Worm (Caenorhabditis elegans) whole organism, L4 larva: ENCODE data around the gene F32D8.1.

ENCODE experiments used
- F37D6.2 ChIP-seq: sonication (generic microtip); optimal IDR thresholded peaks from 2 replicates; lab custom pipeline; 2016; ENCODE audit warnings: mild to moderate bottlenecking, missing genetic modification characterization, missing compliant biosample characterization
- R02D3.7 ChIP-seq: fragments of 150-350 bp; sonication (generic microtip); optimal IDR thresholded peaks from 3 replicates; lab custom pipeline; 2014; ENCODE audit warnings: missing biosample characterization, missing genetic modification characterization
- T20F7.1 ChIP-seq: fragments of 200-800 bp; sonication (Bioruptor generic); optimal IDR thresholded peaks from 2 replicates; lab custom pipeline; 2018; ENCODE audit warnings: mild to moderate bottlenecking, missing genetic modification characterization, missing compliant biosample characterization
- T26A8.4 ChIP-seq: fragments of 200-800 bp; sonication (Bioruptor generic); IDR thresholded peaks from 2 replicates; pipeline ENCODE4 v1.3.6; 2022; ENCODE audit warnings: missing genetic modification characterization, missing compliant biosample characterization
- ZK337.2 ChIP-seq: fragments of 200-800 bp; sonication (Bioruptor generic); IDR thresholded peaks from 2 replicates; pipeline ENCODE4 v1.3.6; 2022; ENCODE audit warnings: missing genetic modification reagents, missing genetic modification characterization, missing compliant biosample characterization
- ZK546.5 ChIP-seq, 2 experiments: sonication (generic microtip); optimal IDR thresholded peaks; 2 replicates each; lab custom pipeline; 2017; ENCODE audit warnings: missing biosample characterization in 2 of 2, missing genetic modification characterization in 2 of 2
- aha-1 ChIP-seq: fragments of 150-350 bp; peaks from one replicate; lab custom pipeline; 2014; ENCODE audit warnings: missing biosample characterization, missing genetic modification characterization
- ama-1 ChIP-seq: fragments of 150-350 bp; optimal IDR thresholded peaks from 2 replicates; lab custom pipeline; 2014; ENCODE audit warnings: inconsistent platforms, mixed read lengths
- arid-1 ChIP-seq: fragments of 200-800 bp; sonication (Bioruptor generic); conservative IDR thresholded peaks from 2 replicates; pipeline ENCODE4 v1.3.6; 2022; ENCODE audit warnings: missing genetic modification reagents, missing genetic modification characterization, missing compliant biosample characterization
- ceh-20 ChIP-seq: fragments of 200-800 bp; sonication (Bioruptor generic); IDR thresholded peaks from 2 replicates; pipeline ENCODE4 v1.3.6; 2022; ENCODE audit warnings: missing genetic modification reagents, missing genetic modification characterization, missing compliant biosample characterization
- ceh-82 ChIP-seq: sonication (generic microtip); optimal IDR thresholded peaks from 2 replicates; lab custom pipeline; 2017; ENCODE audit warnings: missing biosample characterization, missing genetic modification characterization
- daf-8 ChIP-seq: fragments of 200-800 bp; sonication (Bioruptor generic); IDR thresholded peaks from 2 replicates; pipeline ENCODE4 v1.3.6; 2022; ENCODE audit warnings: missing genetic modification characterization, missing compliant biosample characterization
- dmd-9 ChIP-seq: fragments of 200-800 bp; sonication (Bioruptor generic); IDR thresholded peaks from 2 replicates; pipeline ENCODE4 v1.3.6; 2022; ENCODE audit warnings: missing genetic modification reagents, missing genetic modification characterization, missing compliant biosample characterization
- dpl-1 ChIP-seq: fragments of 150-350 bp; optimal IDR thresholded peaks from 2 replicates; lab custom pipeline; 2014; ENCODE audit warnings: missing biosample characterization, missing genetic modification reagents, missing genetic modification characterization
- duxl-1 ChIP-seq: sonication (generic microtip); optimal IDR thresholded peaks from 2 replicates; lab custom pipeline; 2016; ENCODE audit warnings: mild to moderate bottlenecking, missing genetic modification characterization, moderate library complexity, missing compliant biosample characterization; ENCODE audit not compliant: poor library complexity
- fkh-10 ChIP-seq: fragments of 150-350 bp; optimal IDR thresholded peaks from 2 replicates; lab custom pipeline; 2014; ENCODE audit warnings: missing biosample characterization, missing genetic modification reagents, missing genetic modification characterization
- hif-1 ChIP-seq, 2 experiments: sonication (generic microtip); optimal IDR thresholded peaks; 2 replicates each; lab custom pipeline; 2016 to 2017; ENCODE audit warnings: missing compliant biosample characterization in 2 of 2, missing genetic modification characterization in 2 of 2, missing genetic modification reagents in 2 of 2, missing genotype in 2 of 2, mild to moderate bottlenecking in 1 of 2
- hlh-11 ChIP-seq: fragments of 200-800 bp; sonication (Bioruptor generic); optimal IDR thresholded peaks from 2 replicates; lab custom pipeline; 2018; ENCODE audit warnings: mild to moderate bottlenecking, missing genetic modification characterization, missing compliant biosample characterization
- hlh-30 ChIP-seq: sonication (generic microtip); optimal IDR thresholded peaks from 2 replicates; lab custom pipeline; 2017; ENCODE audit warnings: antibody characterized with exemption, mild to moderate bottlenecking, missing genetic modification characterization, missing compliant biosample characterization; ENCODE audit not compliant: insufficient read depth
- hmg-1.1 ChIP-seq: fragments of 200-800 bp; sonication (Bioruptor generic); IDR thresholded peaks from 2 replicates; pipeline ENCODE4 v1.3.6; 2022; ENCODE audit warnings: missing genetic modification reagents, missing genetic modification characterization, missing compliant biosample characterization
- jun-1 ChIP-seq: fragments of 150-350 bp; optimal IDR thresholded peaks from 2 replicates; lab custom pipeline; 2014; ENCODE audit warnings: missing biosample characterization, missing genetic modification reagents, missing genetic modification characterization
- lin-13 ChIP-seq: fragments of 150-350 bp; optimal IDR thresholded peaks from 2 replicates; lab custom pipeline; 2014; ENCODE audit warnings: missing biosample characterization, missing genetic modification reagents, missing genetic modification characterization
- lin-29 ChIP-seq: fragments of 200-800 bp; sonication (Bioruptor generic); IDR thresholded peaks from 2 replicates; pipeline ENCODE4 v1.3.6; 2022; ENCODE audit warnings: missing genetic modification reagents, missing genetic modification characterization, missing compliant biosample characterization
- lin-39 ChIP-seq: fragments of 150-350 bp; optimal IDR thresholded peaks from 2 replicates; lab custom pipeline; 2014; ENCODE audit warnings: missing biosample characterization, missing genetic modification reagents, missing genetic modification characterization
- lsy-2 ChIP-seq, 2 experiments: fragments of 150-350 bp in 1 of 2; sonication (generic microtip) in 1 of 2; optimal IDR thresholded peaks; 2 replicates each; lab custom pipeline; 2014 to 2017; ENCODE audit warnings: missing biosample characterization in 2 of 2, missing genetic modification characterization in 2 of 2
- mep-1 ChIP-seq: fragments of 150-350 bp; sonication (generic microtip); optimal IDR thresholded peaks from 3 replicates; lab custom pipeline; 2014; ENCODE audit warnings: missing biosample characterization, missing genetic modification characterization
- mes-2 ChIP-seq: sonication (generic microtip); optimal IDR thresholded peaks from 2 replicates; lab custom pipeline; 2016; ENCODE audit warnings: missing genotype, mild to moderate bottlenecking, missing genetic modification characterization, missing compliant biosample characterization; ENCODE audit not compliant: poor library complexity, severe bottlenecking
- mxl-2 ChIP-seq: fragments of 200-800 bp; sonication (Bioruptor generic); conservative IDR thresholded peaks from 2 replicates; pipeline ENCODE4 v1.3.6; 2022; ENCODE audit warnings: missing genetic modification reagents, missing genetic modification characterization, missing compliant biosample characterization
- mxl-3 ChIP-seq: fragments of 200-800 bp; sonication (Bioruptor generic); optimal IDR thresholded peaks from 2 replicates; lab custom pipeline; 2018; ENCODE audit warnings: mild to moderate bottlenecking, missing genetic modification characterization, missing compliant biosample characterization
- nhr-102 ChIP-seq: sonication (generic microtip); optimal IDR thresholded peaks from 2 replicates; lab custom pipeline; 2016; ENCODE audit warnings: mild to moderate bottlenecking, missing genetic modification characterization, moderate library complexity, missing compliant biosample characterization
- nhr-25 ChIP-seq: sonication (generic microtip); optimal IDR thresholded peaks from 2 replicates; lab custom pipeline; 2017; ENCODE audit warnings: missing genetic modification characterization, mild to moderate bottlenecking, missing compliant biosample characterization, antibody characterized with exemption, moderate library complexity, borderline replicate concordance; ENCODE audit not compliant: insufficient read depth
- nhr-48 ChIP-seq: sonication (generic microtip); optimal IDR thresholded peaks from 2 replicates; lab custom pipeline; 2016; ENCODE audit warnings: mild to moderate bottlenecking, missing genetic modification characterization, missing compliant biosample characterization
- nhr-77 ChIP-seq: fragments of 150-350 bp; optimal IDR thresholded peaks from 2 replicates; lab custom pipeline; 2014; ENCODE audit warnings: missing biosample characterization, missing genetic modification characterization
- pha-4 ChIP-seq, 2 experiments: fragments of 150-350 bp in 1 of 2; fragments of 200-800 bp in 1 of 2; sonication (Bioruptor generic) in 1 of 2; IDR thresholded peaks in 1 of 2; optimal IDR thresholded peaks in 1 of 2; 2 replicates each; pipeline versions ENCODE4 v1.3.6 to Lab custom; 2014 to 2022; ENCODE audit warnings: missing genetic modification characterization in 2 of 2, missing genetic modification reagents in 2 of 2, missing biosample characterization in 1 of 2, missing compliant biosample characterization in 1 of 2
- pqm-1 ChIP-seq: sonication (generic microtip); optimal IDR thresholded peaks from 2 replicates; lab custom pipeline; 2017; ENCODE audit warnings: missing biosample characterization, missing genetic modification characterization
- rbr-2 ChIP-seq: sonication (generic microtip); optimal IDR thresholded peaks from 2 replicates; lab custom pipeline; 2016; ENCODE audit warnings: missing genotype, missing genetic modification characterization, missing compliant biosample characterization
- saeg-2 ChIP-seq: fragments of 200-800 bp; sonication (Bioruptor generic); IDR thresholded peaks from 2 replicates; pipeline ENCODE4 v1.3.6; 2022; ENCODE audit warnings: missing genetic modification reagents, missing genetic modification characterization, missing compliant biosample characterization
- sdz-12 ChIP-seq: fragments of 200-800 bp; sonication (Bioruptor generic); optimal IDR thresholded peaks from 2 replicates; lab custom pipeline; 2018; ENCODE audit warnings: mild to moderate bottlenecking, missing genetic modification characterization, missing compliant biosample characterization
- skn-1 ChIP-seq: fragments of 150-350 bp; optimal IDR thresholded peaks from 2 replicates; lab custom pipeline; 2014; ENCODE audit warnings: missing biosample characterization, missing genetic modification characterization
- spr-1 ChIP-seq: sonication (generic microtip); optimal IDR thresholded peaks from 2 replicates; lab custom pipeline; 2016; ENCODE audit warnings: mild to moderate bottlenecking, missing genetic modification characterization, missing compliant biosample characterization
- spr-3 ChIP-seq: fragments of 200-800 bp; sonication (Bioruptor generic); optimal IDR thresholded peaks from 2 replicates; lab custom pipeline; 2018; ENCODE audit warnings: mild to moderate bottlenecking, missing genetic modification characterization, missing compliant biosample characterization
- unc-130 ChIP-seq: sonication (generic microtip); optimal IDR thresholded peaks from 2 replicates; lab custom pipeline; 2016; ENCODE audit warnings: missing genetic modification reagents, missing genetic modification characterization, missing compliant biosample characterization
- unc-62 ChIP-seq, 3 experiments: fragments of 150-350 bp in 1 of 3; sonication (generic microtip); optimal IDR thresholded peaks in 2 of 3; peaks in 1 of 3; 1 replicate in 1 of 3; 2 replicates in 2 of 3; lab custom pipeline; 2014 to 2017; ENCODE audit warnings: missing biosample characterization in 3 of 3, missing genetic modification characterization in 3 of 3, missing genetic modification reagents in 3 of 3, missing genotype in 1 of 3
- vab-7 ChIP-seq: fragments of 200-800 bp; sonication (Bioruptor generic); IDR thresholded peaks from 2 replicates; pipeline ENCODE4 v1.3.6; 2022; ENCODE audit warnings: missing genetic modification reagents, missing genetic modification characterization, missing compliant biosample characterization
- zag-1 ChIP-seq: fragments of 150-350 bp; optimal IDR thresholded peaks from 2 replicates; lab custom pipeline; 2014; ENCODE audit warnings: missing biosample characterization, missing genetic modification characterization
- ztf-7 ChIP-seq: fragments of 150-350 bp; optimal IDR thresholded peaks from 2 replicates; lab custom pipeline; 2014; ENCODE audit warnings: missing biosample characterization, missing genetic modification characterization

Gene F32D8.1

DNA sequence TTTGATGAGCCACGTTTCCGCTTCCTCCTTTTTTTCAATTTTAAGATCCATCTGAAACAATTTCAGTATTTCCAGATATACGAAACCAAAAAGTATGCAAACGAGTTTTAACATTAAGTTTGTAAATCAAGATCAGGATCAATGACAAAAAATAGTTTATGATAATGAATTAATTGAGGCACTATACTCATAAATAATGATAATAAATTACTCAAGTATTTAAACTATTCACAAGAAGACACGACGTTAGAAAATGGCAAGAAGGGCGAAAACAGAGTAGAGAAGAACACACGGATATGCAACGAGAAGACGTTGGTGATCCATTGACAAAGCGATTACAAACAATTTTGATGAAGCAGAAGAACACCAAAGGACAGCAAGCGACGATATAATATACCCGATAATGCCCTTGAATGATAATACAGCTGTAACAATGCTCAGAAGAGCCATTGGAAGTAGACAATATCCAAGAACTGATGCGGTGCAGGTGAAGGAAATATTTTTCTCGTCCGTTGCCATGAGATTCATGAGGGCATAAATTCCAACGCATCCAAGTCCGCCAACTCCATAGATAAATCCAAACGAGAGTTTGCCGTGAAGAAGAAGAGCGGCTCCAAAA lies 13.0 kb downstream of the F32D8.1 start, which contains the start of gene F32D8.4:
TSS of gene F32D8.4 (minus strand) at position 51 of the 619 bp plus-strand sequence.
- TF ChIP-seq R02D3.7 (no peak), aha-1 (tag; lab: Kevin White, UChicago) (peak; percentile 57)

DNA sequence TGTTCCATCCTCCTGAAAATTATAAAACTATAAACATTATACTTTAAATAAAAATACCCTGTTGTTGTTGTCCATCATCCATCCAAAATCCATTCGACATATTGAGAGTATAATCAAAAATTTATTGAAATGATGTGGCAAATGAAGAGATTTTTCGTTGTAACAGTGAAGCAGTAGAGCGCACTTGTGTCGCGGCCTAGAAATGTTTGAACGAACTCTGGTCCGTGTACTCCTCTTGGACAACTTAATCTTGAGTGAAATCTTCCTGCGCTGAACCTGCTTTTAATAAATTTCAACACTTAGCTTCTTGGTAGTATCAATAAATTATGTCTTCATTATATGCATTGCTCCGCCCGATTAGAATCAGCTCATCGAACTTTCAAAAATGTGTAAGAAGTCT lies 14.0 kb downstream of the F32D8.1 start, which contains the start of the genes F32D8.14 and F32D8.5:
TSS of gene F32D8.14 (minus strand) at position 188 of the 400 bp plus-strand sequence.
TSS of gene F32D8.5 (plus strand) at position 200 of the 400 bp plus-strand sequence.
- TF ChIP-seq unc-130 (GFP tag; lab: Kevin White, UChicago) (peak; percentile 83), lin-39 (tag; lab: Kevin White, UChicago) (no peak), ama-1 (lab: Kevin White, UChicago) (no peak), pha-4 (GFP tag; IDR thresholded peaks at IDR 0.05; lab: Robert Waterston, UW) (no peak), pha-4 (tag; optimal IDR thresholded peaks at IDR 0.05; lab: Kevin White, UChicago) (peak; percentile 4), sdz-12 (GFP tag; lab: Kevin White, UChicago) (no peak), mxl-3 (GFP tag; lab: Kevin White, UChicago) (peak; percentile 50), zag-1 (no peak), pqm-1 (tag; lab: Kevin White, UChicago) (peak; percentile 1), hlh-30 (peak; percentile 49), saeg-2 (GFP tag; lab: Robert Waterston, UW) (no peak), lin-13 (peak; percentile 79), mep-1 (peak; percentile 76), mes-2 (tag; lab: Kevin White, UChicago) (peak; percentile 98), nhr-48 (tag; lab: Kevin White, UChicago) (peak; percentile 67), ztf-7 (tag; lab: Kevin White, UChicago) (peak; percentile 56), lsy-2 (tag; optimal IDR thresholded peaks at IDR 0.05; lab: Kevin White, UChicago) (peak in 1 of 2 experiments; percentile 90), F37D6.2 (peak; percentile 39), duxl-1 (tag; lab: Kevin White, UChicago) (peak; percentile 74), T26A8.4 (peak; percentile 59), unc-62 (GFP tag; optimal IDR thresholded peaks at IDR 0.05 in 1 of 2; lab: Kevin White, UChicago) (peak in 1 of 2 experiments; percentile 84), unc-62 (tag; optimal IDR thresholded peaks at IDR 0.05; lab: Kevin White, UChicago) (no peak), nhr-25 (tag; lab: Kevin White, UChicago) (no peak), daf-8 (GFP tag; lab: Robert Waterston, UW) (no peak), ceh-82 (no peak), skn-1 (tag; lab: Kevin White, UChicago) (no peak), hlh-11 (peak; percentile 60), dmd-9 (GFP tag; lab: Robert Waterston, UW) (no peak), hif-1 (tag; optimal IDR thresholded peaks at IDR 0.05; lab: Kevin White, UChicago) (peak in 1 of 2 experiments; percentile 80), fkh-10 (no peak), mxl-2 (GFP tag; lab: Robert Waterston, UW) (no peak), nhr-102 (tag; lab: Kevin White, UChicago) (peak; percentile 48), jun-1 (tag; lab: Kevin White, UChicago) (no peak), ZK337.2 (GFP tag; lab: Robert Waterston, UW) (peak; percentile 77), spr-1 (tag; lab: Kevin White, UChicago) (peak; percentile 32), T20F7.1 (GFP tag; lab: Kevin White, UChicago) (peak; percentile 64), spr-3 (GFP tag; lab: Kevin White, UChicago) (no peak), vab-7 (GFP tag; lab: Robert Waterston, UW) (peak; percentile 35; the same call in 1 of the 2 replicates), arid-1 (0 out of 2 replicates have a peak, but pooled peaks have one; percentile 28), ZK546.5 (tag; optimal IDR thresholded peaks at IDR 0.05; lab: Kevin White, UChicago) (peak in 1 of 2 experiments; percentile 71), aha-1 (tag; lab: Kevin White, UChicago) (peak; percentile 89), hmg-1.1 (peak; percentile 63), ceh-20 (GFP tag; lab: Robert Waterston, UW) (0 out of 2 replicates have a peak, but pooled peaks have one; percentile 12), nhr-77 (tag; lab: Kevin White, UChicago) (peak; percentile 64), lin-29 (GFP tag; lab: Robert Waterston, UW) (no peak), R02D3.7 (no peak), dpl-1 (GFP tag; lab: Kevin White, UChicago) (peak; percentile 83), rbr-2 (tag; lab: Kevin White, UChicago) (peak; percentile 54)
